Fruit fly (Drosophila melanogaster) whole organism, embryonic: ENCODE data around the gene CG12096.

ENCODE experiments used
- Blimp-1 ChIP-seq: fragments of 200-800 bp; sonication (Bioruptor generic); optimal IDR thresholded peaks from 3 replicates; lab custom pipeline; 2018; ENCODE audit warnings: missing biosample characterization, missing genetic modification characterization, mild to moderate bottlenecking, moderate library complexity, missing genetic modification reagents
- CG1024 ChIP-seq: fragments of 200-800 bp; sonication (Bioruptor generic); IDR thresholded peaks from 2 replicates; pipeline ENCODE4 v1.3.6; 2022; ENCODE audit warnings: missing biosample characterization, missing genetic modification characterization
- CG11696 ChIP-seq: fragments of 200-800 bp; sonication (Bioruptor generic); IDR thresholded peaks from 2 replicates; pipeline ENCODE4 v1.3.6; 2022; ENCODE audit warnings: missing biosample characterization, missing genetic modification characterization
- CG16813 ChIP-seq: fragments of 200-800 bp; sonication (Bioruptor generic); IDR thresholded peaks from 3 replicates; pipeline ENCODE4 v1.3.6; 2022; ENCODE audit warnings: missing biosample characterization, missing genetic modification characterization; ENCODE audit not compliant: partially characterized antibody
- CG17328 ChIP-seq: fragments of 200-800 bp; sonication (Bioruptor generic); IDR thresholded peaks from 2 replicates; pipeline ENCODE4 v1.3.6; 2022; ENCODE audit warnings: missing biosample characterization, missing genetic modification characterization
- CG17568 ChIP-seq: fragments of 200-800 bp; sonication (Bioruptor generic); optimal IDR thresholded peaks from 2 replicates; lab custom pipeline; 2018; ENCODE audit warnings: missing biosample characterization, mild to moderate bottlenecking, missing genetic modification characterization, moderate library complexity
- CG1792 ChIP-seq: fragments of 200-800 bp; sonication (Bioruptor generic); optimal IDR thresholded peaks from 2 replicates; lab custom pipeline; 2016; ENCODE audit warnings: missing biosample characterization, missing genetic modification characterization
- CG18476 ChIP-seq: fragments of 200-800 bp; sonication (Bioruptor generic); optimal IDR thresholded peaks from 2 replicates; lab custom pipeline; 2016; ENCODE audit warnings: missing biosample characterization, mild to moderate bottlenecking, missing genetic modification characterization
- CG2199 ChIP-seq: fragments of 200-800 bp; sonication (Bioruptor generic); IDR thresholded peaks from 3 replicates; pipeline ENCODE4 v1.3.6; 2022; ENCODE audit warnings: missing biosample characterization, missing genetic modification characterization
- CG32767 ChIP-seq: fragments of 200-800 bp; sonication (Bioruptor generic); IDR thresholded peaks from 2 replicates; pipeline ENCODE4 v1.3.6; 2022; ENCODE audit warnings: missing biosample characterization, missing genetic modification characterization
- CG34224 ChIP-seq: fragments of 200-800 bp; sonication (Bioruptor generic); IDR thresholded peaks from 3 replicates; pipeline ENCODE4 v1.3.6; 2022; ENCODE audit warnings: missing biosample characterization, missing genetic modification characterization; ENCODE audit not compliant: partially characterized antibody
- CG34422 ChIP-seq: fragments of 200-800 bp; sonication (Bioruptor generic); IDR thresholded peaks from 3 replicates; pipeline ENCODE4 v1.3.6; 2022; ENCODE audit warnings: missing biosample characterization, missing genetic modification characterization
- CG7372 ChIP-seq: fragments of 200-800 bp; sonication (Bioruptor generic); IDR thresholded peaks from 2 replicates; pipeline ENCODE4 v1.3.6; 2022; ENCODE audit warnings: missing biosample characterization, missing genetic modification characterization
- CG8765 ChIP-seq: fragments of 200-800 bp; sonication (Bioruptor generic); IDR thresholded peaks from 2 replicates; pipeline ENCODE4 v1.3.6; 2022; ENCODE audit warnings: missing biosample characterization, missing genetic modification characterization
- D ChIP-seq, 2 experiments: fragments of 200-800 bp in 1 of 2; fragments of >200 bp in 1 of 2; sonication (Bioruptor generic) in 1 of 2; optimal IDR thresholded peaks; 2 replicates in 1 of 2; 3 replicates in 1 of 2; lab custom pipeline; 2017; ENCODE audit warnings: mild to moderate bottlenecking in 1 of 2, missing biosample characterization in 1 of 2, missing genetic modification characterization in 1 of 2, missing genetic modification reagents in 1 of 2
- Drgx ChIP-seq: fragments of 200-800 bp; sonication (Bioruptor generic); IDR thresholded peaks from 2 replicates; pipeline ENCODE4 v1.3.6; 2022; ENCODE audit warnings: missing biosample characterization, missing genetic modification characterization
- Ets97D ChIP-seq: fragments of 200-800 bp; sonication (Bioruptor generic); optimal IDR thresholded peaks from 3 replicates; lab custom pipeline; 2016; ENCODE audit warnings: missing biosample characterization, missing genetic modification characterization
- NK7.1 ChIP-seq: fragments of 200-800 bp; sonication (Bioruptor generic); optimal IDR thresholded peaks from 3 replicates; lab custom pipeline; 2016; ENCODE audit warnings: missing biosample characterization, missing genetic modification characterization
- Opbp ChIP-seq: fragments of 200-800 bp; sonication (Bioruptor generic); IDR thresholded peaks from 3 replicates; pipeline ENCODE4 v1.3.6; 2022; ENCODE audit warnings: missing biosample characterization, missing genetic modification characterization; ENCODE audit not compliant: partially characterized antibody
- Pdp1 ChIP-seq, 2 experiments: fragments of 200-800 bp; sonication (Bioruptor generic); optimal IDR thresholded peaks; 3 replicates each; lab custom pipeline; 2016; ENCODE audit warnings: missing biosample characterization in 2 of 2, missing genetic modification characterization in 2 of 2, mild to moderate bottlenecking in 1 of 2, moderate library complexity in 1 of 2
- Scr ChIP-seq: fragments of 200-800 bp; sonication (Bioruptor generic); IDR thresholded peaks from 2 replicates; pipeline ENCODE4 v1.3.6; 2022; ENCODE audit warnings: missing biosample characterization, missing genetic modification characterization; ENCODE audit not compliant: partially characterized antibody
- Spps ChIP-seq: fragments of 200-800 bp; sonication (Bioruptor generic); optimal IDR thresholded peaks from 2 replicates; lab custom pipeline; 2018; ENCODE audit warnings: missing biosample characterization, mild to moderate bottlenecking, missing genetic modification characterization
- Stat92E ChIP-seq, 3 experiments: fragments of >200 bp in 2 of 3; fragments of 200-800 bp in 1 of 3; sonication (Bioruptor generic) in 1 of 3; optimal IDR thresholded peaks; 2 replicates each; lab custom pipeline; 2017 to 2019; ENCODE audit warnings: missing biosample characterization in 3 of 3, missing genetic modification characterization in 3 of 3, mild to moderate bottlenecking in 1 of 3, moderate library complexity in 1 of 3
- Vsx1 ChIP-seq: fragments of 200-800 bp; sonication (Bioruptor generic); optimal IDR thresholded peaks from 2 replicates; lab custom pipeline; 2017; ENCODE audit warnings: missing biosample characterization, mild to moderate bottlenecking, missing genetic modification characterization, missing genetic modification reagents
- az2 ChIP-seq: fragments of 200-800 bp; sonication (Bioruptor generic); optimal IDR thresholded peaks from 3 replicates; lab custom pipeline; 2016; ENCODE audit warnings: missing biosample characterization, missing genetic modification characterization
- bbx ChIP-seq: fragments of 200-800 bp; sonication (Bioruptor generic); IDR thresholded peaks from 2 replicates; pipeline ENCODE4 v1.3.6; 2022; ENCODE audit warnings: missing biosample characterization, missing genetic modification characterization; ENCODE audit not compliant: partially characterized antibody
- bsh ChIP-seq, 2 experiments: fragments of 200-800 bp; sonication (Bioruptor generic); optimal IDR thresholded peaks; 2 replicates each; lab custom pipeline; 2017 to 2018; ENCODE audit warnings: mild to moderate bottlenecking in 2 of 2, missing biosample characterization in 2 of 2, missing genetic modification characterization in 2 of 2, moderate library complexity in 1 of 2
- cg ChIP-seq: fragments of 200-800 bp; sonication (Bioruptor generic); optimal IDR thresholded peaks from 3 replicates; lab custom pipeline; 2019; ENCODE audit warnings: missing biosample characterization, mild to moderate bottlenecking, missing genetic modification characterization, moderate library complexity
- chinmo ChIP-seq: fragments of 200-800 bp; sonication (Bioruptor generic); IDR thresholded peaks from 4 replicates; pipeline ENCODE4 v1.3.6; 2022; ENCODE audit warnings: missing biosample characterization, missing genetic modification characterization; ENCODE audit not compliant: partially characterized antibody
- ci ChIP-seq: fragments of 200-800 bp; sonication (Bioruptor generic); IDR thresholded peaks from 3 replicates; pipeline ENCODE4 v1.3.6; 2022; ENCODE audit warnings: missing biosample characterization, missing genetic modification characterization
- da ChIP-seq: fragments of 200-800 bp; sonication (Bioruptor generic); optimal IDR thresholded peaks from 2 replicates; lab custom pipeline; 2016; ENCODE audit warnings: missing biosample characterization, missing genetic modification characterization
- danr ChIP-seq: fragments of 200-800 bp; sonication (Bioruptor generic); IDR thresholded peaks from 2 replicates; pipeline ENCODE4 v1.3.6; 2022; ENCODE audit warnings: missing biosample characterization, missing genetic modification characterization
- dimm ChIP-seq: fragments of 200-800 bp; sonication (Bioruptor generic); IDR thresholded peaks from 2 replicates; pipeline ENCODE4 v1.3.6; 2022; ENCODE audit warnings: missing biosample characterization, missing genetic modification characterization
- fd102C ChIP-seq: fragments of 200-800 bp; sonication (Bioruptor generic); optimal IDR thresholded peaks from 2 replicates; lab custom pipeline; 2018; ENCODE audit warnings: missing biosample characterization, mild to moderate bottlenecking, missing genetic modification characterization, moderate library complexity
- grn ChIP-seq: fragments of 200-800 bp; sonication (Bioruptor generic); optimal IDR thresholded peaks from 3 replicates; lab custom pipeline; 2017; ENCODE audit warnings: missing biosample characterization, missing genetic modification characterization
- nau ChIP-seq: fragments of 200-800 bp; sonication (Bioruptor generic); optimal IDR thresholded peaks from 3 replicates; lab custom pipeline; 2017; ENCODE audit warnings: missing biosample characterization, mild to moderate bottlenecking, missing genetic modification characterization, missing genetic modification reagents
- nom ChIP-seq: fragments of 200-800 bp; sonication (Bioruptor generic); optimal IDR thresholded peaks from 2 replicates; lab custom pipeline; 2017; ENCODE audit warnings: missing biosample characterization, missing genetic modification characterization, mild to moderate bottlenecking, moderate library complexity, missing genetic modification reagents
- oc ChIP-seq: fragments of 200-800 bp; sonication (Bioruptor generic); optimal IDR thresholded peaks from 2 replicates; lab custom pipeline; 2018; ENCODE audit warnings: missing biosample characterization, mild to moderate bottlenecking, missing genetic modification characterization, moderate library complexity
- pan ChIP-seq, 4 experiments: fragments of >200 bp in 3 of 4; fragments of 200-800 bp in 1 of 4; sonication (Bioruptor generic) in 1 of 4; optimal IDR thresholded peaks in 3 of 4; IDR thresholded peaks in 1 of 4; 2 replicates each; pipeline versions ENCODE4 v1.3.6 to Lab custom; 2017 to 2022; ENCODE audit warnings: missing biosample characterization in 2 of 4, missing genetic modification characterization in 2 of 4, mixed read lengths in 1 of 4
- pho ChIP-seq: fragments of 200-800 bp; sonication (Bioruptor generic); optimal IDR thresholded peaks from 2 replicates; lab custom pipeline; 2016; ENCODE audit warnings: missing biosample characterization, missing genetic modification characterization
- salm ChIP-seq: fragments of 200-800 bp; sonication (Bioruptor generic); optimal IDR thresholded peaks from 2 replicates; lab custom pipeline; 2018; ENCODE audit warnings: missing biosample characterization, mild to moderate bottlenecking, missing genetic modification characterization
- sd ChIP-seq: fragments of 200-800 bp; sonication (Bioruptor generic); optimal IDR thresholded peaks from 3 replicates; lab custom pipeline; 2018; ENCODE audit warnings: missing biosample characterization, mild to moderate bottlenecking, missing genetic modification characterization, moderate library complexity
- shn ChIP-seq: fragments of 200-800 bp; sonication (Bioruptor generic); optimal IDR thresholded peaks from 3 replicates; lab custom pipeline; 2016; ENCODE audit warnings: missing biosample characterization, missing genetic modification characterization
- sqz ChIP-seq: fragments of 200-800 bp; sonication (Bioruptor generic); optimal IDR thresholded peaks from 3 replicates; lab custom pipeline; 2018; ENCODE audit warnings: missing biosample characterization, mild to moderate bottlenecking, missing genetic modification characterization
- sr ChIP-seq: fragments of 200-800 bp; sonication (Bioruptor generic); IDR thresholded peaks from 3 replicates; pipeline ENCODE4 v1.3.6; 2022; ENCODE audit warnings: missing biosample characterization, missing genetic modification characterization
- vfl ChIP-seq: fragments of 200-800 bp; sonication (Bioruptor generic); optimal IDR thresholded peaks from 2 replicates; lab custom pipeline; 2016; ENCODE audit warnings: missing biosample characterization, missing genetic modification characterization
- vvl ChIP-seq: fragments of 200-800 bp; sonication (Bioruptor generic); IDR thresholded peaks from 2 replicates; pipeline ENCODE4 v1.3.6; 2022; ENCODE audit warnings: missing biosample characterization, missing genetic modification characterization
- zen2 ChIP-seq: fragments of 200-800 bp; sonication (Bioruptor generic); IDR thresholded peaks from 3 replicates; pipeline ENCODE4 v1.3.6; 2022; ENCODE audit warnings: missing biosample characterization, missing genetic modification characterization; ENCODE audit not compliant: partially characterized antibody

The CG12096 gene

dm6 chrX:13138887-13139286, 20.5 kb upstream of the CG12096 start, which contains the start of gene CG32645 (continued):
- TF ChIP-seq CG17568 (GFP tag; lab: Kevin White, UChicago), result no peak
- TF ChIP-seq Vsx1 (GFP tag; lab: Kevin White, UChicago), result no peak
- no peak for TF ChIP-seq bbx
- TF ChIP-seq sqz (GFP tag; lab: Kevin White, UChicago), result peak; percentile 80
- no peak for TF ChIP-seq CG16813
- 0 out of 2 replicates have a peak, but pooled peaks have one; percentile 16 for TF ChIP-seq Drgx (GFP tag; lab: Robert Waterston, UW)
- peak; percentile 97 for TF ChIP-seq Blimp-1
- no peak for TF ChIP-seq nau (GFP tag; lab: Kevin White, UChicago)
- 0 out of 3 replicates have a peak, but pooled peaks have one; percentile 31 for TF ChIP-seq zen2 (GFP tag; lab: Robert Waterston, UW)
- no peak for TF ChIP-seq shn
- peak; percentile 49 for TF ChIP-seq cg
- peak; percentile 20; the same call in 1 of the 3 replicates for TF ChIP-seq ci (GFP tag; lab: Robert Waterston, UW)
- no peak for TF ChIP-seq CG11696
- TF ChIP-seq Spps (tag; lab: Kevin White, UChicago), result peak; percentile 6
- TF ChIP-seq oc, result peak; percentile 31
- TF ChIP-seq CG1024 (GFP tag; lab: Robert Waterston, UW), result no peak
- peak in 1 of 2 experiments; percentile 26 for TF ChIP-seq Pdp1 (GFP tag; optimal IDR thresholded peaks at IDR 0.05; lab: Kevin White, UChicago)
- peak; percentile 59; the same call in 1 of the 4 replicates for TF ChIP-seq chinmo (GFP tag; lab: Robert Waterston, UW)
- TF ChIP-seq bsh (GFP tag; optimal IDR thresholded peaks at IDR 0.05; lab: Kevin White, UChicago), result peak in 1 of 2 experiments; percentile 5
- TF ChIP-seq CG2199 (GFP tag; lab: Robert Waterston, UW), result no peak
- no peak for TF ChIP-seq az2
- no peak for TF ChIP-seq da (GFP tag; lab: Kevin White, UChicago)
- 0 out of 3 replicates have a peak, but pooled peaks have one; percentile 13 for TF ChIP-seq Opbp
- TF ChIP-seq sd (tag; lab: Kevin White, UChicago), result peak; percentile 91

dm6 chrX:13143100-13143499, 16.3 kb upstream of the CG12096 start:
- TF ChIP-seq danr, result no peak
- TF ChIP-seq CG32767, result 0 out of 2 replicates have a peak, but pooled peaks have one; percentile 37
- TF ChIP-seq salm (tag; lab: Kevin White, UChicago), result peak; percentile 5
- no peak for TF ChIP-seq Ets97D
- no peak for TF ChIP-seq NK7.1 (GFP tag; lab: Kevin White, UChicago)
- TF ChIP-seq CG1792, result no peak
- TF ChIP-seq CG7372 (GFP tag; lab: Robert Waterston, UW), result no peak
- TF ChIP-seq Scr, result no peak
- TF ChIP-seq sr (GFP tag; lab: Robert Waterston, UW), result no peak
- TF ChIP-seq Stat92E (GFP tag; optimal IDR thresholded peaks at IDR 0.05; lab: Kevin White, UChicago), result no peak
- TF ChIP-seq CG34422, result peak; percentile 37; the same call in 1 of the 3 replicates
- TF ChIP-seq fd102C (GFP tag; lab: Kevin White, UChicago), result peak; percentile 10
- TF ChIP-seq vfl, result no peak
- no peak for TF ChIP-seq D (optimal IDR thresholded peaks at IDR 0.05; lab: Kevin White, UChicago)
- peak; percentile 23 for TF ChIP-seq D (GFP tag; optimal IDR thresholded peaks at IDR 0.05; lab: Kevin White, UChicago)
- TF ChIP-seq CG34224 (GFP tag; lab: Robert Waterston, UW), result no peak
- TF ChIP-seq CG17328, result peak; percentile 59
- no peak for TF ChIP-seq pan (optimal IDR thresholded peaks at IDR 0.05; lab: Kevin White, UChicago)
- TF ChIP-seq pan (GFP tag; optimal IDR thresholded peaks at IDR 0.05 in 1 of 2, IDR thresholded peaks at IDR 0.05 in 1 of 2), result peak in 1 of 2 experiments; percentile 33
- TF ChIP-seq nom (GFP tag; lab: Kevin White, UChicago), result peak; percentile 58
- TF ChIP-seq CG8765, result no peak
- TF ChIP-seq pho (GFP tag; lab: Kevin White, UChicago), result no peak
- TF ChIP-seq dimm (GFP tag; lab: Robert Waterston, UW), result no peak
- no peak for TF ChIP-seq da (GFP tag; lab: Kevin White, UChicago)
- TF ChIP-seq vvl (GFP tag; lab: Robert Waterston, UW), result peak; percentile 66
- TF ChIP-seq CG18476 (GFP tag; lab: Kevin White, UChicago), result no peak
- TF ChIP-seq oc, result peak; percentile 37
- no peak for TF ChIP-seq grn
